Fruit fly (Drosophila melanogaster): ENCODE results near the gene tai.

DNA sequence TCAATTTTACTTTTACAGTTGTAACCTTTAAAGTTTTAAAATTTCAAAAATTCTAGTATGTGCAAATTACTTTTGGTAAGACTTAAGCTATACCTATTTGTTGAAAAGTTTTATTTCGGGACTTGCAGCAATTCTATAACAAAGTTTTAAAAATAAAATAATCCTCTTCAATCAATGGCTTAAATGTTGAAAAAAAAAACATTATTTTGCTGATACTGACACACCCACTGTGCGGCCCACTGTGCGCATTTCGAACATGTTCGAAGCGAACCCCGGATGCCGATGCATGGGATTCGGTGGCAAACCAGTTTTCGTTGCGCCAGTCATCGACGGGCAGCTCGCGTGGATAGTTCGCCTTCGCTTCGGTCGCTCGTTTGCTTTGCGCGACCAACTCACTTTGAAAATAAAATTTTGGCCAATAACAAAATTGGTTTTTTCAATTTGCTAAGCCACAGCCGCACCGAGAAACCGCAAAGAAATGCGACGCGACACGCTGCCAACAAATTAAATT is 41.1 kb upstream of the tai start, which contains the start of gene CG32982:
- TF ChIP-seq usp (GFP tag; optimal IDR thresholded peaks at IDR 0.05) (no peak), psq (optimal IDR thresholded peaks at IDR 0.05) (no peak), CG8478 (optimal IDR thresholded peaks at IDR 0.05) (no peak), pan (optimal IDR thresholded peaks at IDR 0.05) (no peak), Dll (optimal IDR thresholded peaks at IDR 0.05) (no peak), EcR (GFP tag; optimal IDR thresholded peaks at IDR 0.05) (no peak)

Measured in whole organism.